Worm (Caenorhabditis elegans) whole organism, L1 larva: ENCODE data around the gene glrx-21.

Source experiments
- nhr-28 ChIP-seq: fragments of 150-350 bp; optimal IDR thresholded peaks from 2 replicates; lab custom pipeline; 2014; ENCODE audit warnings: missing biosample characterization, missing genetic modification characterization
- nhr-85 ChIP-seq: sonication (generic microtip); peaks from one replicate; lab custom pipeline; 2016; ENCODE audit warnings: missing genetic modification characterization, inconsistent platforms, missing compliant biosample characterization
- snpc-4 ChIP-seq: fragments of 150-350 bp; optimal IDR thresholded peaks from 2 replicates; lab custom pipeline; 2014; ENCODE audit warnings: missing biosample characterization, missing genetic modification characterization

DNA sequence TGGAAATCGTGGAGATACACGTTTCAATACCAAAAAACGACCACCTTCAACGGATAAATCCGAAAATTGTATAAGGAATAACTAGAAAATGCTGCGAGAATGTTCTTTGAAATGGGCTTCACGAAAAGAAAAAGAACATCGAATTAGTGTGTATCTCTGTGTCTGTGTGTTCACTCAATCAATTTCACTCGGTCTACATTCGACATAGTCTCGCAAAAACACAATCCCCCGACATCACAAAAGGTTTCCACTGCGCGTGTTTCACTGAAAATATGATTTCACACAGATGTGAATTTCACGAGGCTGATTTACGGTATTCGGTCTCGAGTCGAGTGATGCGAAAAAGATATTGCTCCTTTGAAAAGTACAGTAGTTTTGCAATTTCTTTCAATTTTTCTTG lies 27.8 kb upstream of the glrx-21 start:
- TF ChIP-seq nhr-85 (tag; lab: Kevin White, UChicago) (no peak), snpc-4 (tag; lab: Kevin White, UChicago) (no peak), nhr-28 (no peak)
